Worm (Caenorhabditis elegans) whole organism, young adult: ENCODE results near the gene coa-3.
A peak's percentile ranks its signal among the peaks of the same experiment; 100 is the strongest.

ENCODE experiments used
- B0035.1 ChIP-seq: sonication (generic microtip); optimal IDR thresholded peaks from 2 replicates; lab custom pipeline; 2016; ENCODE audit warnings: missing genetic modification characterization, mild to moderate bottlenecking, missing compliant biosample characterization, missing genotype, missing genetic modification reagents
- B0336.3 ChIP-seq: fragments of 200-800 bp; sonication (Bioruptor generic); IDR thresholded peaks from 2 replicates; pipeline ENCODE4 v1.3.6; 2022; ENCODE audit warnings: missing genetic modification characterization, missing compliant biosample characterization
- D2030.7 ChIP-seq: fragments of 200-800 bp; sonication (Bioruptor generic); IDR thresholded peaks from 2 replicates; pipeline ENCODE4 v1.3.6; 2022; ENCODE audit warnings: missing genetic modification reagents, missing genetic modification characterization, missing compliant biosample characterization
- F22D6.2 ChIP-seq: sonication (generic microtip); optimal IDR thresholded peaks from 2 replicates; lab custom pipeline; 2016; ENCODE audit warnings: mild to moderate bottlenecking, missing genetic modification characterization, missing compliant biosample characterization
- F49E8.2 ChIP-seq: sonication (generic microtip); optimal IDR thresholded peaks from 3 replicates; lab custom pipeline; 2017; ENCODE audit warnings: missing genetic modification characterization, mild to moderate bottlenecking, missing compliant biosample characterization, antibody characterized with exemption, moderate library complexity; ENCODE audit not compliant: insufficient read depth
- K11D2.4 ChIP-seq: fragments of 200-800 bp; sonication (Bioruptor generic); IDR thresholded peaks from 2 replicates; pipeline ENCODE4 v1.3.6; 2022; ENCODE audit warnings: missing genetic modification reagents, missing genetic modification characterization, missing compliant biosample characterization
- Y53G8AR.9 ChIP-seq: fragments of 200-800 bp; sonication (Bioruptor generic); conservative IDR thresholded peaks from 2 replicates; pipeline ENCODE4 v1.3.6; 2022; ENCODE audit warnings: missing genetic modification reagents, missing genetic modification characterization, missing compliant biosample characterization
- Y67H2A.10 ChIP-seq: fragments of 200-800 bp; sonication (Bioruptor generic); conservative IDR thresholded peaks from 2 replicates; pipeline ENCODE4 v1.3.6; 2022; ENCODE audit warnings: missing genetic modification reagents, missing genetic modification characterization, missing compliant biosample characterization
- ZK185.1 ChIP-seq: sonication (generic microtip); optimal IDR thresholded peaks from 2 replicates; lab custom pipeline; 2016; ENCODE audit warnings: mild to moderate bottlenecking, missing genetic modification characterization, missing compliant biosample characterization; ENCODE audit not compliant: poor library complexity, severe bottlenecking
- akir-1 ChIP-seq: fragments of 200-800 bp; sonication (Bioruptor generic); optimal IDR thresholded peaks from 2 replicates; lab custom pipeline; 2018; ENCODE audit warnings: mild to moderate bottlenecking, missing genetic modification characterization, moderate library complexity, missing compliant biosample characterization
- ama-1 ChIP-seq, 3 experiments: fragments of 150-350 bp in 1 of 3; sonication (generic microtip) in 2 of 3; optimal IDR thresholded peaks; 2 replicates each; lab custom pipeline; 2014 to 2018; ENCODE audit warnings: missing biosample characterization in 2 of 3, missing genetic modification characterization in 2 of 3, missing genetic modification reagents in 2 of 3
- aptf-2 ChIP-seq: fragments of 200-800 bp; sonication (Bioruptor generic); conservative IDR thresholded peaks from 2 replicates; pipeline ENCODE4 v1.3.6; 2022; ENCODE audit warnings: missing genetic modification reagents, missing genetic modification characterization, missing compliant biosample characterization
- atf-7 ChIP-seq: sonication (generic microtip); optimal IDR thresholded peaks from 2 replicates; lab custom pipeline; 2017; ENCODE audit warnings: mild to moderate bottlenecking, missing genetic modification characterization, missing compliant biosample characterization
- attf-3 ChIP-seq: fragments of 200-800 bp; sonication (Bioruptor generic); conservative IDR thresholded peaks from 2 replicates; pipeline ENCODE4 v1.3.6; 2022; ENCODE audit warnings: missing genetic modification reagents, missing genetic modification characterization, missing compliant biosample characterization
- attf-5 ChIP-seq: fragments of 200-800 bp; sonication (Bioruptor generic); optimal IDR thresholded peaks from 2 replicates; lab custom pipeline; 2018; ENCODE audit warnings: mild to moderate bottlenecking, missing genetic modification characterization, missing compliant biosample characterization
- ceh-40 ChIP-seq: fragments of 200-800 bp; sonication (Bioruptor generic); IDR thresholded peaks from 2 replicates; pipeline ENCODE4 v1.3.6; 2022; ENCODE audit warnings: missing genetic modification characterization, missing compliant biosample characterization
- ceh-91 ChIP-seq: fragments of 200-800 bp; sonication (Bioruptor generic); IDR thresholded peaks from 2 replicates; pipeline ENCODE4 v1.3.6; 2022; ENCODE audit warnings: missing genetic modification reagents, missing genetic modification characterization, missing compliant biosample characterization
- dpff-1 ChIP-seq: sonication (generic microtip); optimal IDR thresholded peaks from 2 replicates; lab custom pipeline; 2017; ENCODE audit warnings: mild to moderate bottlenecking, missing genetic modification characterization, missing compliant biosample characterization
- dpl-1 ChIP-seq: fragments of 150-350 bp; optimal IDR thresholded peaks from 2 replicates; lab custom pipeline; 2014; ENCODE audit warnings: missing biosample characterization, missing genetic modification reagents, missing genetic modification characterization
- efl-1 ChIP-seq: fragments of 150-350 bp; optimal IDR thresholded peaks from 2 replicates; lab custom pipeline; 2014; ENCODE audit warnings: missing biosample characterization, missing genetic modification reagents, missing genetic modification characterization
- egl-44 ChIP-seq: fragments of 200-800 bp; sonication (Bioruptor generic); IDR thresholded peaks from 2 replicates; pipeline ENCODE4 v1.3.6; 2022; ENCODE audit warnings: missing genetic modification reagents, missing genetic modification characterization, missing compliant biosample characterization
- hlh-26 ChIP-seq: fragments of 200-800 bp; sonication (Bioruptor generic); conservative IDR thresholded peaks from 2 replicates; pipeline ENCODE4 v1.3.6; 2022; ENCODE audit warnings: missing genetic modification reagents, missing genetic modification characterization, missing compliant biosample characterization
- hrde-1 ChIP-seq: sonication (generic microtip); optimal IDR thresholded peaks from 2 replicates; lab custom pipeline; 2016; ENCODE audit warnings: missing genetic modification characterization, mild to moderate bottlenecking, missing compliant biosample characterization, moderate library complexity, missing genotype, missing genetic modification reagents, borderline replicate concordance
- let-607 ChIP-seq, 2 experiments: fragments of 200-800 bp in 1 of 2; sonication (Bioruptor generic) in 1 of 2; sonication (generic microtip) in 1 of 2; optimal IDR thresholded peaks; 2 replicates each; lab custom pipeline; 2016 to 2018; ENCODE audit warnings: mild to moderate bottlenecking in 2 of 2, missing compliant biosample characterization in 2 of 2, missing genetic modification characterization in 2 of 2, moderate library complexity in 2 of 2, missing genotype in 1 of 2
- lin-26 ChIP-seq: fragments of 200-800 bp; sonication (Bioruptor generic); IDR thresholded peaks from 2 replicates; pipeline ENCODE4 v1.3.6; 2022; ENCODE audit warnings: missing genetic modification reagents, missing genetic modification characterization, missing compliant biosample characterization
- lir-1 ChIP-seq: fragments of 200-800 bp; sonication (Bioruptor generic); conservative IDR thresholded peaks from 2 replicates; pipeline ENCODE4 v1.3.6; 2022; ENCODE audit warnings: missing genetic modification reagents, missing genetic modification characterization, missing compliant biosample characterization
- madf-6 ChIP-seq: fragments of 200-800 bp; sonication (Bioruptor generic); IDR thresholded peaks from 2 replicates; pipeline ENCODE4 v1.3.6; 2022; ENCODE audit warnings: missing genetic modification reagents, missing genetic modification characterization, missing compliant biosample characterization
- mcd-1 ChIP-seq: fragments of 200-800 bp; sonication (Bioruptor generic); IDR thresholded peaks from 2 replicates; pipeline ENCODE4 v1.3.6; 2022; ENCODE audit warnings: missing genetic modification reagents, missing genetic modification characterization, missing compliant biosample characterization
- mel-28 ChIP-seq: sonication (generic microtip); optimal IDR thresholded peaks from 2 replicates; lab custom pipeline; 2016; ENCODE audit warnings: borderline replicate concordance, mild to moderate bottlenecking, missing genetic modification characterization, missing compliant biosample characterization
- nhr-27 ChIP-seq: fragments of 200-800 bp; sonication (Bioruptor generic); optimal IDR thresholded peaks from 2 replicates; lab custom pipeline; 2018; ENCODE audit warnings: mild to moderate bottlenecking, missing genetic modification characterization, moderate library complexity, missing compliant biosample characterization
- nhr-90 ChIP-seq: sonication (generic microtip); optimal IDR thresholded peaks from 2 replicates; lab custom pipeline; 2016; ENCODE audit warnings: missing genotype, mild to moderate bottlenecking, missing genetic modification characterization, missing compliant biosample characterization
- sdz-38 ChIP-seq: sonication (generic microtip); optimal IDR thresholded peaks from 2 replicates; lab custom pipeline; 2016; ENCODE audit warnings: missing genotype, missing genetic modification characterization, missing compliant biosample characterization
- snpc-3.4 ChIP-seq: sonication (generic microtip); optimal IDR thresholded peaks from 2 replicates; lab custom pipeline; 2017; ENCODE audit warnings: missing genetic modification characterization, mild to moderate bottlenecking, missing compliant biosample characterization, antibody characterized with exemption, moderate library complexity, missing genotype, missing genetic modification reagents
- somi-1 ChIP-seq: fragments of 200-800 bp; sonication (Bioruptor generic); optimal IDR thresholded peaks from 2 replicates; lab custom pipeline; 2018; ENCODE audit warnings: mild to moderate bottlenecking, missing genetic modification characterization, missing compliant biosample characterization
- sptf-2 ChIP-seq: fragments of 200-800 bp; sonication (Bioruptor generic); optimal IDR thresholded peaks from 2 replicates; lab custom pipeline; 2018; ENCODE audit warnings: mild to moderate bottlenecking, missing genetic modification characterization, missing compliant biosample characterization
- tbx-9 ChIP-seq: sonication (generic microtip); optimal IDR thresholded peaks from 2 replicates; lab custom pipeline; 2016; ENCODE audit warnings: borderline replicate concordance, missing genetic modification characterization, inconsistent platforms, missing compliant biosample characterization
- unc-130 ChIP-seq: sonication (generic microtip); optimal IDR thresholded peaks from 2 replicates; lab custom pipeline; 2016; ENCODE audit warnings: missing genetic modification reagents, missing genetic modification characterization, missing compliant biosample characterization
- unc-62 ChIP-seq: fragments of 150-350 bp; optimal IDR thresholded peaks from 2 replicates; lab custom pipeline; 2014; ENCODE audit warnings: missing biosample characterization, missing genetic modification reagents, missing genetic modification characterization
- zfh-2 ChIP-seq: fragments of 200-800 bp; sonication (Bioruptor generic); conservative IDR thresholded peaks from 2 replicates; pipeline ENCODE4 v1.3.6; 2022; ENCODE audit warnings: missing genetic modification reagents, missing genetic modification characterization, missing compliant biosample characterization
- ztf-18 ChIP-seq: sonication (generic microtip); optimal IDR thresholded peaks from 2 replicates; lab custom pipeline; 2016; ENCODE audit warnings: missing genotype, mild to moderate bottlenecking, missing genetic modification characterization, missing compliant biosample characterization
- ztf-22 ChIP-seq: fragments of 200-800 bp; sonication (Bioruptor generic); optimal IDR thresholded peaks from 2 replicates; lab custom pipeline; 2018; ENCODE audit warnings: mild to moderate bottlenecking, missing genetic modification characterization, moderate library complexity, missing compliant biosample characterization
- ztf-26 ChIP-seq: sonication (generic microtip); optimal IDR thresholded peaks from 2 replicates; lab custom pipeline; 2017; ENCODE audit warnings: missing genetic modification characterization, missing compliant biosample characterization
- ztf-6 ChIP-seq: fragments of 200-800 bp; sonication (Bioruptor generic); IDR thresholded peaks from 2 replicates; pipeline ENCODE4 v1.3.6; 2022; ENCODE audit warnings: missing genetic modification reagents, missing genetic modification characterization, missing compliant biosample characterization

The coa-3 gene

DNA sequence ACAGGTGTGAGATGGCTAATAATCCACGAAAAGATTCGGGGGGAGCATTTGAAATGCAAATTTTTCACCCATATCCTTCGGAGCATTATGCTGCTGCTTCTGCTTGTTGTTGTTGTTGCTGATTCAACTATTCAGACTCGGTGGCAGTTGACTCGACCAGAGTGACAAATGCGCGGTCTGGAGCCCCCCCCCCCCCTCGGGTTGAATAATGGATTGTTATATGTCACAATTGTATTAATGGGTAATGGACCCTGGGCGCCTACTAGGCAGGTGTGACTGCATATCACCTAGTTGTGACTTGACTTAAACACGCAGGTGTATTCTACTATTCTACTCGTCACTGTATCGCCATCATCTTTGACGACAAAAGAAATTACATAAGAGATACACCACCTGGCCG lies 26.9 kb downstream of the coa-3 start (continued):
- no peak for TF ChIP-seq egl-44
- TF ChIP-seq mel-28, result no peak
- no peak for TF ChIP-seq K11D2.4 (GFP tag; lab: Robert Waterston, UW)
- TF ChIP-seq sptf-2 (GFP tag; lab: Kevin White, UChicago), result no peak

DNA sequence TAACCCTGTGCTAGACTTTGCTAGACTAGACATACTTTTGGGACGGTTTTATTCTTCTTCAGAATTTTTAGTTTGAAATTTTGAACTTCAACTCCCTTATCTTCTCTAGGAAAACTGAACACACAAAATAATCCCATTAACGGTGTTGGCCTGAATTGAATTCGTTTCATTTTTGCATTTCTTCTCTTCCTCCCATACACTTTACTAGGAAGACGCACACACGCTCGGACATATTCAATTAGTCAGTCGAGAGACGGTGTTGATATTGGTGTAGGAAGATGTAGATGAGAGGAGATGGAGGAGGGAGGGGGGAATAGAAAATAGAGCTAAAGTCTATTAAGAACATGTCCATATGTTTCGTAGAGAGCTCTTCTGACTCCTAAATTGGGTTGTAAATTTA lies 27.8 kb downstream of the coa-3 start:
- TF ChIP-seq aptf-2 (GFP tag; lab: Robert Waterston, UW) (no peak), ztf-22 (no peak), efl-1 (GFP tag; lab: Kevin White, UChicago) (no peak), hlh-26 (no peak), let-607 (tag; optimal IDR thresholded peaks at IDR 0.05; lab: Kevin White, UChicago) (no peak), snpc-3.4 (tag; lab: Kevin White, UChicago) (no peak), nhr-27 (tag; lab: Kevin White, UChicago) (no peak), dpl-1 (no peak), ztf-18 (tag; lab: Kevin White, UChicago) (no peak)

- 0 out of 2 replicates have a peak, but pooled peaks have one; percentile 9 for TF ChIP-seq zfh-2
- TF ChIP-seq somi-1 (GFP tag; lab: Kevin White, UChicago), result no peak
Observed at ce11 chrII:4573084-4573483, 29.3 kb downstream of the coa-3 start.

DNA sequence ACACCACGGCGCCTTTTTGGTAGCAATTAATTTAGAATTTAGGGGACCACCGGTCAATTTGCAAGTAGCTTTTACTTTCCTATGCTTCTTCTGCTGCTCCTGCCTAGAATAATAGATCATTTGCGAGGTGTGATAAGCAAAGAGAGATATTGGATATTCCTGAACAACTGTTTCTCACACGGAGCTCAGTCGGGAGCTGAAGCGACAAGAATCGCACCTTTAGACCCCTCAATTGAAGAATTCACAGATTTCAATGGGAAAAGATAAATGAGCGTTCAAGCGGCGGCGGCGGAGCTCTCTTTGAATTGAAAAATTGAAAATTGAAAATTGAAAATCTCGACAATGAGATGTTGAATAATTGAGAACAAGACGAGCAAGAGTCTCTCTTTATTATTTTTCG lies 29.9 kb downstream of the coa-3 start:
- TF ChIP-seq ztf-6 (GFP tag; lab: Robert Waterston, UW) (no peak), ama-1 (optimal IDR thresholded peaks at IDR 0.05; lab: Kevin White, UChicago) (no peak), ama-1 (GFP tag; optimal IDR thresholded peaks at IDR 0.05; lab: Kevin White, UChicago) (no peak), Y53G8AR.9 (no peak), D2030.7 (GFP tag; lab: Robert Waterston, UW) (no peak), nhr-90 (tag; lab: Kevin White, UChicago) (no peak), akir-1 (GFP tag; lab: Kevin White, UChicago) (no peak), F22D6.2 (no peak), ZK185.1 (no peak), B0336.3 (GFP tag; lab: Robert Waterston, UW) (no peak), attf-5 (GFP tag; lab: Kevin White, UChicago) (no peak), unc-130 (no peak), unc-62 (GFP tag; lab: Kevin White, UChicago) (no peak), tbx-9 (tag; lab: Kevin White, UChicago) (no peak)

- no peak for TF ChIP-seq madf-6 (GFP tag; lab: Robert Waterston, UW)
- TF ChIP-seq F49E8.2 (tag; lab: Kevin White, UChicago), result no peak
- no peak for TF ChIP-seq hrde-1 (tag; lab: Kevin White, UChicago)
- no peak for TF ChIP-seq sdz-38 (tag; lab: Kevin White, UChicago)
- no peak for TF ChIP-seq B0035.1
- TF ChIP-seq lin-26, result no peak
- TF ChIP-seq attf-3, result no peak
- TF ChIP-seq dpff-1 (tag; lab: Kevin White, UChicago), result no peak
- TF ChIP-seq atf-7, result no peak
- no peak for TF ChIP-seq ceh-91 (GFP tag; lab: Robert Waterston, UW)
- TF ChIP-seq ceh-40 (GFP tag; lab: Robert Waterston, UW), result no peak
- no peak for TF ChIP-seq ztf-26
- TF ChIP-seq lir-1 (GFP tag; lab: Robert Waterston, UW), result no peak
- no peak for TF ChIP-seq mcd-1
- TF ChIP-seq Y67H2A.10 (GFP tag; lab: Robert Waterston, UW), result no peak
- no peak for TF ChIP-seq ztf-18 (tag; lab: Kevin White, UChicago)
- TF ChIP-seq, all 124 proteins: peak for 0
Observed at ce11 chrII:4571868-4572267, 30.6 kb downstream of the coa-3 start, which contains the start of gene vab-1. Gene vab-1 (plus strand): TSS chrII:4572000.
